Worm (Caenorhabditis elegans) whole organism, L1 larva: ENCODE results near the gene H41C03.2.

Experiments used
- ama-1 ChIP-seq: fragments of 150-350 bp; optimal IDR thresholded peaks from 2 replicates; lab custom pipeline; 2014
- ceh-82 ChIP-seq, 3 experiments: fragments of 150-350 bp in 1 of 3; sonication (generic microtip) in 2 of 3; optimal IDR thresholded peaks; 2 replicates each; lab custom pipeline; 2014 to 2017; ENCODE audit warnings: missing biosample characterization in 3 of 3, missing genetic modification characterization in 3 of 3
- lin-39 ChIP-seq: fragments of 150-350 bp; optimal IDR thresholded peaks from 2 replicates; lab custom pipeline; 2014; ENCODE audit warnings: missing biosample characterization, missing genetic modification reagents, missing genetic modification characterization
- lsy-2 ChIP-seq, 2 experiments: fragments of 150-350 bp; optimal IDR thresholded peaks; 2 replicates each; lab custom pipeline; 2014; ENCODE audit warnings: missing biosample characterization in 2 of 2, missing genetic modification characterization in 2 of 2
- snpc-4 ChIP-seq: fragments of 150-350 bp; optimal IDR thresholded peaks from 2 replicates; lab custom pipeline; 2014; ENCODE audit warnings: missing biosample characterization, missing genetic modification characterization

DNA sequence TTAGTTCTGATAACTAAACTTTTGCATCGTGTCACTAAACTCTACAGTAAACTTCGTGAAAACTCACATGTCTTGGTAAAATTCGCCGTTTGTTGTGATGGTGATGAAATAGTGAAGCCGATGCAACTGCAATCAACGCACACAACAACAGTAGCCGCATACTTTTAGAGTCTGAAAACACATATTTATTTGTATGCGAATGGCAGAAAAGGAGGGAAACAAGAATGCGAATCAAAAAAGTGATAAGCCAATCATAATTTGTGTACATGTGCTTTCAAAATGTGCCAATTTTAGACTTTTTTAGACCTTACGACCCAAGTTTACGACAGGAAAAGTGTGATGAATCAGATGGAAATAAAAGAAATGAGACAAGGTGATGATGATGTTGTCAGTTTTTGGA, 46.6 kb downstream of the H41C03.2 start, which contains the start of gene K05F1.10:
- TF ChIP-seq lsy-2 (tag; optimal IDR thresholded peaks at IDR 0.05; lab: Kevin White, UChicago) (no peak), lin-39 (tag; lab: Kevin White, UChicago) (no peak), ama-1 (lab: Kevin White, UChicago) (no peak), ceh-82 (tag; optimal IDR thresholded peaks at IDR 0.05; lab: Kevin White, UChicago) (no peak), snpc-4 (tag; lab: Kevin White, UChicago) (no peak)
